Worm (Caenorhabditis elegans) whole organism, young adult: Measurements from ENCODE around the gene mboa-4.
A peak's percentile ranks its signal among the peaks of the same experiment; 100 is the strongest.

Experiments
- B0019.2 ChIP-seq: fragments of 200-800 bp; sonication (Bioruptor generic); conservative IDR thresholded peaks from 2 replicates; pipeline ENCODE4 v1.3.6; 2022; ENCODE audit warnings: missing genetic modification reagents, missing genetic modification characterization, missing compliant biosample characterization
- atf-7 ChIP-seq: sonication (generic microtip); optimal IDR thresholded peaks from 2 replicates; lab custom pipeline; 2017; ENCODE audit warnings: mild to moderate bottlenecking, missing genetic modification characterization, missing compliant biosample characterization
- ceh-100 ChIP-seq: fragments of 200-800 bp; sonication (Bioruptor generic); IDR thresholded peaks from 2 replicates; pipeline ENCODE4 v1.3.6; 2022; ENCODE audit warnings: missing genetic modification reagents, missing genetic modification characterization, missing compliant biosample characterization
- dpl-1 ChIP-seq: fragments of 150-350 bp; optimal IDR thresholded peaks from 2 replicates; lab custom pipeline; 2014; ENCODE audit warnings: missing biosample characterization, missing genetic modification reagents, missing genetic modification characterization
- him-1 ChIP-seq: sonication (generic microtip); optimal IDR thresholded peaks from 2 replicates; lab custom pipeline; 2016; ENCODE audit warnings: missing genotype, missing genetic modification reagents, missing genetic modification characterization, missing compliant biosample characterization
- pbrm-1 ChIP-seq: fragments of 200-800 bp; sonication (Bioruptor generic); IDR thresholded peaks from 2 replicates; pipeline ENCODE4 v1.3.6; 2022; ENCODE audit warnings: missing genetic modification reagents, missing genetic modification characterization, missing compliant biosample characterization
- tbp1 ChIP-seq: fragments of 200-800 bp; sonication (Bioruptor generic); optimal IDR thresholded peaks from 2 replicates; lab custom pipeline; 2018; ENCODE audit warnings: mild to moderate bottlenecking, missing genetic modification characterization, missing compliant biosample characterization
- unc-62 ChIP-seq: fragments of 150-350 bp; optimal IDR thresholded peaks from 2 replicates; lab custom pipeline; 2014; ENCODE audit warnings: missing biosample characterization, missing genetic modification reagents, missing genetic modification characterization
- zfh-2 ChIP-seq: fragments of 200-800 bp; sonication (Bioruptor generic); conservative IDR thresholded peaks from 2 replicates; pipeline ENCODE4 v1.3.6; 2022; ENCODE audit warnings: missing genetic modification reagents, missing genetic modification characterization, missing compliant biosample characterization

DNA sequence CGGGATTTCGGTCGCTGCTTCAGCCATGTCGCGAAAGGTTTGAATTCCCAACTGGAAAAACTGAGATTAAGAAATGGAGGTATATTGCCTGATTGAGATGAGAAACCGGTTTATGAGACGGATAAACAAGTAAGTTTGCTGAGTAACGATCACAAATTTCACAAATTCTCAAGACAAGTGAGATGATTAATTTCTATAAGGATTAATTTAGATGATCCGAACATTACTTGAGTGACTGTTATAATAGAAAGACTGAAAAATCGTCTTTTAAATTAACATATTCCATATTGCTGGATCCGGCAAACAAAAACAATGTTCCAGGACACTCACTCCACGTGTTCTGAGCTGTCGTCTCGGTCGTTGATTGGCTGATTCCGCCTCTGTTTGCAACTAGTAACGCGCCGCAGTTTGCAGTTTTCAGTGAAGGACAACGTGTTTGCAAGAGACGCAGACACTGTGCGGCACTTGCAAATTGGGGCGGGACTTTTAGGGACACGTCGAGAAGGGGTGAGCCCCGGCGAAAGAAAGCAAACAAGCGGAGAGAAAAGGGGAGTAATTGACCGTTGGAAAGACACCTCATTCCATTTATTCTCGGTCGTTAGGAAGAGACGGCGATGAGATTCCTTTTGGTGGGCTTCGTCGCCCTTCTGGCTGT lies 40.8 kb downstream of the mboa-4 start, which contains the start of the genes imp-2 and enpl-1:
- TF ChIP-seq him-1 (tag; lab: Kevin White, UChicago) (no peak), unc-62 (peak; percentile 11), zfh-2 (GFP tag; lab: Robert Waterston, UW) (peak; percentile 97), tbp1 (GFP tag; lab: Kevin White, UChicago) (peak; percentile 65), dpl-1 (GFP tag; lab: Kevin White, UChicago) (peak; percentile 48), pbrm-1 (peak; percentile 84), atf-7 (tag; lab: Kevin White, UChicago) (peak; percentile 63), B0019.2 (no peak), ceh-100 (peak; percentile 77)
